Worm (Caenorhabditis elegans) whole organism, L4 larva: Measurements from ENCODE around the gene F49C12.11.

Experiments
- F37D6.2 ChIP-seq: sonication (generic microtip); optimal IDR thresholded peaks from 2 replicates; lab custom pipeline; 2016; ENCODE audit warnings: mild to moderate bottlenecking, missing genetic modification characterization, missing compliant biosample characterization
- F44E2.7 ChIP-seq: fragments of 200-800 bp; sonication (Bioruptor generic); IDR thresholded peaks from 2 replicates; pipeline ENCODE4 v2.1.2; 2022; ENCODE audit warnings: missing genetic modification characterization, missing compliant biosample characterization
- F49E8.2 ChIP-seq: sonication (generic microtip); optimal IDR thresholded peaks from 2 replicates; lab custom pipeline; 2016; ENCODE audit warnings: missing compliant biosample characterization, mild to moderate bottlenecking, missing genetic modification characterization, borderline replicate concordance
- R02D3.7 ChIP-seq: fragments of 150-350 bp; sonication (generic microtip); optimal IDR thresholded peaks from 3 replicates; lab custom pipeline; 2014; ENCODE audit warnings: missing biosample characterization, missing genetic modification characterization
- Y5F2A.4 ChIP-seq: fragments of 200-800 bp; sonication (Bioruptor generic); optimal IDR thresholded peaks from 2 replicates; lab custom pipeline; 2018; ENCODE audit warnings: mild to moderate bottlenecking, missing genetic modification characterization, missing compliant biosample characterization
- Y75B8A.6 ChIP-seq: fragments of 200-800 bp; sonication (Bioruptor generic); IDR thresholded peaks from 2 replicates; pipeline ENCODE4 v1.3.6; 2022; ENCODE audit warnings: missing genetic modification reagents, missing genetic modification characterization, missing compliant biosample characterization
- ZK337.2 ChIP-seq: fragments of 200-800 bp; sonication (Bioruptor generic); IDR thresholded peaks from 2 replicates; pipeline ENCODE4 v1.3.6; 2022; ENCODE audit warnings: missing genetic modification reagents, missing genetic modification characterization, missing compliant biosample characterization
- ZK546.5 ChIP-seq, 2 experiments: sonication (generic microtip); optimal IDR thresholded peaks; 2 replicates each; lab custom pipeline; 2017; ENCODE audit warnings: missing biosample characterization in 2 of 2, missing genetic modification characterization in 2 of 2
- aha-1 ChIP-seq: fragments of 150-350 bp; peaks from one replicate; lab custom pipeline; 2014; ENCODE audit warnings: missing biosample characterization, missing genetic modification characterization
- ama-1 ChIP-seq: fragments of 150-350 bp; optimal IDR thresholded peaks from 2 replicates; lab custom pipeline; 2014; ENCODE audit warnings: inconsistent platforms, mixed read lengths
- attf-4 ChIP-seq: sonication (generic microtip); optimal IDR thresholded peaks from 3 replicates; lab custom pipeline; 2017; ENCODE audit warnings: missing biosample characterization, missing genetic modification characterization
- ceh-28 ChIP-seq: fragments of 150-350 bp; optimal IDR thresholded peaks from 2 replicates; lab custom pipeline; 2014; ENCODE audit warnings: missing biosample characterization, missing genetic modification reagents, missing genetic modification characterization
- cey-2 ChIP-seq: sonication (generic microtip); optimal IDR thresholded peaks from 3 replicates; lab custom pipeline; 2017; ENCODE audit warnings: missing genetic modification characterization, mild to moderate bottlenecking, missing compliant biosample characterization, antibody characterized with exemption, borderline replicate concordance; ENCODE audit not compliant: insufficient read depth
- dmd-6 ChIP-seq: fragments of 200-800 bp; sonication (Bioruptor generic); IDR thresholded peaks from 2 replicates; pipeline ENCODE4 v1.3.6; 2022; ENCODE audit warnings: missing genetic modification reagents, missing genetic modification characterization, missing compliant biosample characterization
- dmd-8 ChIP-seq: fragments of 200-800 bp; sonication (Bioruptor generic); IDR thresholded peaks from 2 replicates; pipeline ENCODE4 v1.3.6; 2022; ENCODE audit warnings: missing genetic modification characterization, missing compliant biosample characterization
- dmd-9 ChIP-seq: fragments of 200-800 bp; sonication (Bioruptor generic); IDR thresholded peaks from 2 replicates; pipeline ENCODE4 v1.3.6; 2022; ENCODE audit warnings: missing genetic modification reagents, missing genetic modification characterization, missing compliant biosample characterization
- duxl-1 ChIP-seq: sonication (generic microtip); optimal IDR thresholded peaks from 2 replicates; lab custom pipeline; 2016; ENCODE audit warnings: mild to moderate bottlenecking, missing genetic modification characterization, moderate library complexity, missing compliant biosample characterization; ENCODE audit not compliant: poor library complexity
- dve-1 ChIP-seq: sonication (generic microtip); optimal IDR thresholded peaks from 2 replicates; lab custom pipeline; 2017; ENCODE audit warnings: antibody characterized with exemption, mild to moderate bottlenecking, missing genetic modification characterization, missing compliant biosample characterization; ENCODE audit not compliant: insufficient read depth
- gei-8 ChIP-seq: fragments of 200-800 bp; sonication (Bioruptor generic); optimal IDR thresholded peaks from 2 replicates; lab custom pipeline; 2018; ENCODE audit warnings: mild to moderate bottlenecking, missing genetic modification characterization, missing compliant biosample characterization
- hlh-11 ChIP-seq: fragments of 200-800 bp; sonication (Bioruptor generic); optimal IDR thresholded peaks from 2 replicates; lab custom pipeline; 2018; ENCODE audit warnings: mild to moderate bottlenecking, missing genetic modification characterization, missing compliant biosample characterization
- jun-1 ChIP-seq: fragments of 150-350 bp; optimal IDR thresholded peaks from 2 replicates; lab custom pipeline; 2014; ENCODE audit warnings: missing biosample characterization, missing genetic modification reagents, missing genetic modification characterization
- lin-1 ChIP-seq: fragments of 200-800 bp; sonication (Bioruptor generic); IDR thresholded peaks from 2 replicates; pipeline ENCODE4 v1.3.6; 2022; ENCODE audit warnings: missing genetic modification reagents, missing genetic modification characterization, missing compliant biosample characterization
- lin-38 ChIP-seq: fragments of 200-800 bp; sonication (Bioruptor generic); IDR thresholded peaks from 2 replicates; pipeline ENCODE4 v1.3.6; 2022; ENCODE audit warnings: missing genetic modification reagents, missing genetic modification characterization, missing compliant biosample characterization
- lir-3 ChIP-seq: sonication (generic microtip); optimal IDR thresholded peaks from 2 replicates; lab custom pipeline; 2016; ENCODE audit warnings: mild to moderate bottlenecking, missing genetic modification characterization, missing compliant biosample characterization
- madf-5 ChIP-seq, 2 experiments: fragments of 200-800 bp; sonication (Bioruptor generic); IDR thresholded peaks; 2 replicates each; pipeline ENCODE4 v1.3.6; 2022; ENCODE audit warnings: missing compliant biosample characterization in 2 of 2, missing genetic modification characterization in 2 of 2
- madf-9 ChIP-seq: fragments of 200-800 bp; sonication (Bioruptor generic); conservative IDR thresholded peaks from 2 replicates; pipeline ENCODE4 v1.3.6; 2022; ENCODE audit warnings: missing genetic modification reagents, missing genetic modification characterization, missing compliant biosample characterization
- mdl-1 ChIP-seq, 2 experiments: fragments of 150-350 bp in 1 of 2; sonication (generic microtip) in 1 of 2; optimal IDR thresholded peaks; 2 replicates each; lab custom pipeline; 2014 to 2017; ENCODE audit warnings: missing biosample characterization in 2 of 2, missing genetic modification characterization in 2 of 2
- mes-2 ChIP-seq: sonication (generic microtip); optimal IDR thresholded peaks from 2 replicates; lab custom pipeline; 2016; ENCODE audit warnings: missing genotype, mild to moderate bottlenecking, missing genetic modification characterization, missing compliant biosample characterization; ENCODE audit not compliant: poor library complexity, severe bottlenecking
- mxl-2 ChIP-seq: fragments of 200-800 bp; sonication (Bioruptor generic); conservative IDR thresholded peaks from 2 replicates; pipeline ENCODE4 v1.3.6; 2022; ENCODE audit warnings: missing genetic modification reagents, missing genetic modification characterization, missing compliant biosample characterization
- mxl-3 ChIP-seq: fragments of 200-800 bp; sonication (Bioruptor generic); optimal IDR thresholded peaks from 2 replicates; lab custom pipeline; 2018; ENCODE audit warnings: mild to moderate bottlenecking, missing genetic modification characterization, missing compliant biosample characterization
- nhr-10 ChIP-seq: fragments of 150-350 bp; optimal IDR thresholded peaks from 2 replicates; lab custom pipeline; 2014; ENCODE audit warnings: missing biosample characterization, missing genetic modification characterization
- nhr-102 ChIP-seq: sonication (generic microtip); optimal IDR thresholded peaks from 2 replicates; lab custom pipeline; 2016; ENCODE audit warnings: mild to moderate bottlenecking, missing genetic modification characterization, moderate library complexity, missing compliant biosample characterization
- nhr-11 ChIP-seq: fragments of 150-350 bp; optimal IDR thresholded peaks from 2 replicates; lab custom pipeline; 2014; ENCODE audit warnings: missing biosample characterization, missing genetic modification characterization
- nhr-28 ChIP-seq: fragments of 150-350 bp; optimal IDR thresholded peaks from 2 replicates; lab custom pipeline; 2014; ENCODE audit warnings: missing biosample characterization, missing genetic modification characterization
- nhr-48 ChIP-seq: sonication (generic microtip); optimal IDR thresholded peaks from 2 replicates; lab custom pipeline; 2016; ENCODE audit warnings: mild to moderate bottlenecking, missing genetic modification characterization, missing compliant biosample characterization
- nhr-6 ChIP-seq: fragments of 150-350 bp; optimal IDR thresholded peaks from 2 replicates; lab custom pipeline; 2014; ENCODE audit warnings: missing biosample characterization, missing genetic modification characterization
- php-3 ChIP-seq: fragments of 200-800 bp; sonication (Bioruptor generic); IDR thresholded peaks from 2 replicates; pipeline ENCODE4 v1.3.6; 2022; ENCODE audit warnings: missing genetic modification reagents, missing genetic modification characterization, missing compliant biosample characterization
- rbr-2 ChIP-seq: sonication (generic microtip); optimal IDR thresholded peaks from 2 replicates; lab custom pipeline; 2016; ENCODE audit warnings: missing genotype, missing genetic modification characterization, missing compliant biosample characterization
- set-16 ChIP-seq: fragments of 200-800 bp; sonication (Bioruptor generic); IDR thresholded peaks from 2 replicates; pipeline ENCODE4 v1.3.6; 2022; ENCODE audit warnings: missing genetic modification reagents, missing genetic modification characterization, missing compliant biosample characterization
- snpc-4 ChIP-seq: fragments of 150-350 bp; optimal IDR thresholded peaks from 2 replicates; lab custom pipeline; 2014; ENCODE audit warnings: missing biosample characterization, missing genetic modification characterization
- spr-1 ChIP-seq: sonication (generic microtip); optimal IDR thresholded peaks from 2 replicates; lab custom pipeline; 2016; ENCODE audit warnings: mild to moderate bottlenecking, missing genetic modification characterization, missing compliant biosample characterization
- spr-3 ChIP-seq: fragments of 200-800 bp; sonication (Bioruptor generic); optimal IDR thresholded peaks from 2 replicates; lab custom pipeline; 2018; ENCODE audit warnings: mild to moderate bottlenecking, missing genetic modification characterization, missing compliant biosample characterization
- tag-97 ChIP-seq: fragments of 200-800 bp; sonication (Bioruptor generic); IDR thresholded peaks from 2 replicates; pipeline ENCODE4 v1.3.6; 2022; ENCODE audit warnings: missing genetic modification characterization, missing compliant biosample characterization
- unc-62 ChIP-seq, 3 experiments: fragments of 150-350 bp in 1 of 3; sonication (generic microtip); optimal IDR thresholded peaks in 2 of 3; peaks in 1 of 3; 1 replicate in 1 of 3; 2 replicates in 2 of 3; lab custom pipeline; 2014 to 2017; ENCODE audit warnings: missing biosample characterization in 3 of 3, missing genetic modification characterization in 3 of 3, missing genetic modification reagents in 3 of 3, missing genotype in 1 of 3
- vab-7 ChIP-seq: fragments of 200-800 bp; sonication (Bioruptor generic); IDR thresholded peaks from 2 replicates; pipeline ENCODE4 v1.3.6; 2022; ENCODE audit warnings: missing genetic modification reagents, missing genetic modification characterization, missing compliant biosample characterization
- zfp-2 ChIP-seq: sonication (generic microtip); optimal IDR thresholded peaks from 2 replicates; lab custom pipeline; 2016; ENCODE audit warnings: mild to moderate bottlenecking, missing genetic modification characterization, missing compliant biosample characterization
- zip-11 ChIP-seq: fragments of 200-800 bp; sonication (Bioruptor generic); IDR thresholded peaks from 2 replicates; pipeline ENCODE4 v1.3.6; 2022; ENCODE audit warnings: missing genetic modification characterization, missing compliant biosample characterization

Gene F49C12.11

ce11 chrIV:9321039-9321851 is 2.1 kb downstream of the F49C12.11 start, which contains the start of the genes F49C12.12 and vha-17 (continued):
- TF ChIP-seq attf-4 (no peak), spr-1 (tag; lab: Kevin White, UChicago) (no peak), ama-1 (lab: Kevin White, UChicago) (no peak), nhr-10 (tag; lab: Kevin White, UChicago) (no peak), lin-38 (GFP tag; lab: Robert Waterston, UW) (peak; percentile 26; the same call in 1 of the 2 replicates), madf-9 (GFP tag; lab: Robert Waterston, UW) (no peak), ceh-28 (tag; lab: Kevin White, UChicago) (peak; percentile 6), F37D6.2 (tag; lab: Kevin White, UChicago) (no peak), Y75B8A.6 (GFP tag; lab: Robert Waterston, UW) (no peak), dmd-6 (GFP tag; lab: Robert Waterston, UW) (peak; percentile 51), F49E8.2 (no peak), R02D3.7 (no peak), ZK546.5 (tag; optimal IDR thresholded peaks at IDR 0.05; lab: Kevin White, UChicago) (no peak), cey-2 (tag; lab: Kevin White, UChicago) (no peak), vab-7 (GFP tag; lab: Robert Waterston, UW) (no peak), F44E2.7 (GFP tag; lab: Robert Waterston, UW) (no peak), nhr-28 (tag; lab: Kevin White, UChicago) (peak; percentile 19), madf-5 (GFP tag; IDR thresholded peaks at IDR 0.05; lab: Robert Waterston, UW) (no peak), rbr-2 (tag; lab: Kevin White, UChicago) (no peak), spr-3 (GFP tag; lab: Kevin White, UChicago) (no peak), jun-1 (tag; lab: Kevin White, UChicago) (no peak), mxl-2 (GFP tag; lab: Robert Waterston, UW) (no peak), dve-1 (peak; percentile 42), snpc-4 (tag; lab: Kevin White, UChicago) (no peak), mes-2 (no peak), mxl-3 (GFP tag; lab: Kevin White, UChicago) (no peak), hlh-11 (tag; lab: Kevin White, UChicago) (peak; percentile 79)
- TF ChIP-seq, all 104 proteins: peak for 14

ce11 chrIV:9322489-9322888 is 3.3 kb downstream of the F49C12.11 start:
- TF ChIP-seq dve-1 (peak; percentile 0), dmd-9 (GFP tag; lab: Robert Waterston, UW) (no peak), ama-1 (lab: Kevin White, UChicago) (peak; percentile 6), mdl-1 (tag; optimal IDR thresholded peaks at IDR 0.05; lab: Kevin White, UChicago) (no peak), nhr-48 (no peak), tag-97 (GFP tag; lab: Robert Waterston, UW) (no peak), zfp-2 (tag; lab: Kevin White, UChicago) (no peak), ZK337.2 (GFP tag; lab: Robert Waterston, UW) (no peak), nhr-10 (tag; lab: Kevin White, UChicago) (no peak), F49E8.2 (no peak), duxl-1 (peak; percentile 41), ceh-28 (tag; lab: Kevin White, UChicago) (no peak), nhr-102 (tag; lab: Kevin White, UChicago) (peak; percentile 25), lin-1 (GFP tag; lab: Robert Waterston, UW) (no peak), nhr-6 (no peak), spr-3 (GFP tag; lab: Kevin White, UChicago) (no peak), mes-2 (no peak), gei-8 (GFP tag; lab: Kevin White, UChicago) (peak; percentile 6), zip-11 (GFP tag; lab: Robert Waterston, UW) (no peak), nhr-11 (tag; lab: Kevin White, UChicago) (no peak), lir-3 (tag; lab: Kevin White, UChicago) (no peak), set-16 (GFP tag; lab: Robert Waterston, UW) (no peak), dmd-8 (GFP tag; lab: Robert Waterston, UW) (no peak), php-3 (GFP tag; lab: Robert Waterston, UW) (0 out of 2 replicates have a peak, but pooled peaks have one; percentile 7), Y5F2A.4 (GFP tag; lab: Kevin White, UChicago) (no peak), unc-62 (GFP tag; optimal IDR thresholded peaks at IDR 0.05 in 1 of 2; lab: Kevin White, UChicago) (no peak), unc-62 (tag; optimal IDR thresholded peaks at IDR 0.05; lab: Kevin White, UChicago) (no peak), aha-1 (tag; lab: Kevin White, UChicago) (no peak), ZK546.5 (tag; optimal IDR thresholded peaks at IDR 0.05; lab: Kevin White, UChicago) (no peak)
